Worm (Caenorhabditis elegans): ENCODE results near the gene F14F8.14.

- TF ChIP-seq pha-4 (GFP tag; IDR thresholded peaks at IDR 0.05) (no peak), pha-4 (tag; optimal IDR thresholded peaks at IDR 0.05) (no peak), madf-5 (GFP tag; IDR thresholded peaks at IDR 0.05) (no peak)
Measured at ce11 chrV:16628991-16629390, 37.6 kb downstream of the F14F8.14 start, which contains the start of gene W06G6.2.

All from whole organism, L4 larva.